Worm (Caenorhabditis elegans) whole organism, L1 larva: ENCODE measurements around the gene cyn-17.

Source experiments
- ces-1 ChIP-seq: fragments of 150-350 bp; optimal IDR thresholded peaks from 2 replicates; lab custom pipeline; 2014; ENCODE audit warnings: missing biosample characterization, missing genetic modification reagents, missing genetic modification characterization
- dpl-1 ChIP-seq, 3 experiments: fragments of 150-350 bp in 2 of 3; sonication (generic microtip) in 1 of 3; optimal IDR thresholded peaks; 2 replicates each; lab custom pipeline; 2014 to 2017; ENCODE audit warnings: missing biosample characterization in 3 of 3, missing genetic modification characterization in 3 of 3, missing genetic modification reagents in 3 of 3
- nhr-76 ChIP-seq: sonication (generic microtip); optimal IDR thresholded peaks from 2 replicates; lab custom pipeline; 2017; ENCODE audit warnings: missing biosample characterization, missing genetic modification characterization
- nhr-77 ChIP-seq: fragments of 150-350 bp; optimal IDR thresholded peaks from 2 replicates; lab custom pipeline; 2014; ENCODE audit warnings: missing biosample characterization, missing genetic modification characterization
- snpc-4 ChIP-seq: fragments of 150-350 bp; optimal IDR thresholded peaks from 2 replicates; lab custom pipeline; 2014; ENCODE audit warnings: missing biosample characterization, missing genetic modification characterization

ce11 chrV:5790497-5791280 is 8.8 kb upstream of the cyn-17 start, which contains the start of the genes nhr-142 and F44E7.9:
- TF ChIP-seq dpl-1 (GFP tag; optimal IDR thresholded peaks at IDR 0.05; lab: Kevin White, UChicago) (peak; percentile 72 to 84 (median 82)), snpc-4 (tag; lab: Kevin White, UChicago) (peak; percentile 63), ces-1 (no peak), nhr-77 (tag; lab: Kevin White, UChicago) (peak; percentile 71), nhr-76 (tag; lab: Kevin White, UChicago) (no peak)
